Fruit fly (Drosophila melanogaster) whole organism, embryonic: ENCODE data around the gene RpS14a.

Experiments
- CG10274 ChIP-seq: fragments of 200-800 bp; sonication (Bioruptor generic); optimal IDR thresholded peaks from 3 replicates; lab custom pipeline; 2017; ENCODE audit warnings: missing biosample characterization, mild to moderate bottlenecking, missing genetic modification characterization
- CG10543 ChIP-seq: fragments of 200-800 bp; sonication (Bioruptor generic); optimal IDR thresholded peaks from 3 replicates; lab custom pipeline; 2017; ENCODE audit warnings: missing biosample characterization, mild to moderate bottlenecking, missing genetic modification characterization, moderate library complexity
- CG11247 ChIP-seq: fragments of 200-800 bp; sonication (Bioruptor generic); IDR thresholded peaks from 2 replicates; pipeline ENCODE4 v1.3.6; 2022; ENCODE audit warnings: missing biosample characterization, missing genetic modification characterization
- CG11560 ChIP-seq: fragments of 200-800 bp; sonication (Bioruptor generic); IDR thresholded peaks from 3 replicates; pipeline ENCODE4 v1.3.6; 2022; ENCODE audit warnings: missing biosample characterization, missing genetic modification characterization
- CG11723 ChIP-seq: fragments of 200-800 bp; sonication (Bioruptor generic); optimal IDR thresholded peaks from 2 replicates; lab custom pipeline; 2017; ENCODE audit warnings: missing biosample characterization, mild to moderate bottlenecking, missing genetic modification characterization
- CG12659 ChIP-seq: fragments of 200-800 bp; sonication (Bioruptor generic); optimal IDR thresholded peaks from 3 replicates; lab custom pipeline; 2017; ENCODE audit warnings: mild to moderate bottlenecking, missing biosample characterization, missing genetic modification reagents, missing genetic modification characterization
- CG14667 ChIP-seq: fragments of 200-800 bp; sonication (Bioruptor generic); IDR thresholded peaks from 2 replicates; pipeline ENCODE4 v1.3.6; 2022; ENCODE audit warnings: missing biosample characterization, missing genetic modification characterization
- CG15479 ChIP-seq: fragments of 200-800 bp; sonication (Bioruptor generic); optimal IDR thresholded peaks from 3 replicates; lab custom pipeline; 2019; ENCODE audit warnings: missing biosample characterization, mild to moderate bottlenecking, missing genetic modification characterization, moderate library complexity
- CG1603 ChIP-seq: fragments of 200-800 bp; sonication (Bioruptor generic); optimal IDR thresholded peaks from 2 replicates; lab custom pipeline; 2019; ENCODE audit warnings: missing biosample characterization, mild to moderate bottlenecking, missing genetic modification characterization, moderate library complexity
- CG17912 ChIP-seq: fragments of 200-800 bp; sonication (Bioruptor generic); optimal IDR thresholded peaks from 2 replicates; lab custom pipeline; 2018; ENCODE audit warnings: missing biosample characterization, mild to moderate bottlenecking, missing genetic modification characterization
- CG18011 ChIP-seq: fragments of 200-800 bp; sonication (Bioruptor generic); optimal IDR thresholded peaks from 2 replicates; lab custom pipeline; 2017; ENCODE audit warnings: missing biosample characterization, missing genetic modification characterization, mild to moderate bottlenecking, moderate library complexity, missing genotype
- CG1832 ChIP-seq: fragments of 200-800 bp; sonication (Bioruptor generic); optimal IDR thresholded peaks from 2 replicates; lab custom pipeline; 2017; ENCODE audit warnings: missing biosample characterization, mild to moderate bottlenecking, missing genetic modification characterization, inconsistent platforms
- CG34376 ChIP-seq: fragments of 200-800 bp; sonication (Bioruptor generic); optimal IDR thresholded peaks from 2 replicates; lab custom pipeline; 2018; ENCODE audit warnings: missing biosample characterization, mild to moderate bottlenecking, missing genetic modification characterization
- CG43689 ChIP-seq: fragments of 200-800 bp; sonication (Bioruptor generic); IDR thresholded peaks from 2 replicates; pipeline ENCODE4 v1.3.6; 2022; ENCODE audit warnings: missing biosample characterization, missing genetic modification characterization
- CG4707 ChIP-seq: fragments of 200-800 bp; sonication (Bioruptor generic); optimal IDR thresholded peaks from 2 replicates; lab custom pipeline; 2018; ENCODE audit warnings: missing biosample characterization, mild to moderate bottlenecking, missing genetic modification characterization, moderate library complexity
- CG6791 ChIP-seq: fragments of 200-800 bp; sonication (Bioruptor generic); IDR thresholded peaks from 3 replicates; pipeline ENCODE4 v1.3.6; 2022; ENCODE audit warnings: missing biosample characterization, missing genetic modification characterization; ENCODE audit not compliant: partially characterized antibody
- CG6813 ChIP-seq: fragments of 200-800 bp; sonication (Bioruptor generic); optimal IDR thresholded peaks from 2 replicates; lab custom pipeline; 2017; ENCODE audit warnings: missing biosample characterization, missing genetic modification characterization, mild to moderate bottlenecking, moderate library complexity, missing genetic modification reagents
- CG9797 ChIP-seq: fragments of 200-800 bp; sonication (Bioruptor generic); optimal IDR thresholded peaks from 3 replicates; lab custom pipeline; 2018; ENCODE audit warnings: missing biosample characterization, mild to moderate bottlenecking, missing genetic modification characterization
- CrebB ChIP-seq: fragments of 200-800 bp; sonication (Bioruptor generic); optimal IDR thresholded peaks from 3 replicates; lab custom pipeline; 2018; ENCODE audit warnings: missing biosample characterization, mild to moderate bottlenecking, missing genetic modification characterization
- Dip2 ChIP-seq: fragments of 200-800 bp; sonication (Bioruptor generic); IDR thresholded peaks from 2 replicates; pipeline ENCODE4 v1.3.6; 2022; ENCODE audit warnings: missing biosample characterization, missing genetic modification characterization
- ERR ChIP-seq: fragments of 200-800 bp; sonication (Bioruptor generic); optimal IDR thresholded peaks from 2 replicates; lab custom pipeline; 2016; ENCODE audit warnings: missing biosample characterization, missing genetic modification characterization
- HLHmδ ChIP-seq: fragments of 200-800 bp; sonication (Bioruptor generic); optimal IDR thresholded peaks from 2 replicates; lab custom pipeline; 2018; ENCODE audit warnings: missing biosample characterization, mild to moderate bottlenecking, missing genetic modification characterization, moderate library complexity
- Kr ChIP-seq: fragments of 200-800 bp; sonication (Bioruptor generic); optimal IDR thresholded peaks from 2 replicates; lab custom pipeline; 2017; ENCODE audit warnings: missing biosample characterization, mild to moderate bottlenecking, missing genetic modification characterization
- MBD-R2 ChIP-seq: fragments of 200-800 bp; sonication (Bioruptor generic); IDR thresholded peaks from 2 replicates; pipeline ENCODE4 v1.3.6; 2022; ENCODE audit warnings: missing biosample characterization, missing genetic modification characterization
- Mrtf ChIP-seq: fragments of 200-800 bp; sonication (Bioruptor generic); IDR thresholded peaks from 3 replicates; pipeline ENCODE4 v1.3.6; 2022; ENCODE audit warnings: missing biosample characterization, missing genetic modification characterization
- NC2α ChIP-seq: fragments of 200-800 bp; sonication (Bioruptor generic); optimal IDR thresholded peaks from 2 replicates; lab custom pipeline; 2016; ENCODE audit warnings: missing biosample characterization, missing genetic modification characterization
- NC2β ChIP-seq: fragments of 200-800 bp; sonication (Bioruptor generic); optimal IDR thresholded peaks from 2 replicates; lab custom pipeline; 2016; ENCODE audit warnings: missing biosample characterization, missing genetic modification characterization
- Neu2 ChIP-seq: fragments of 200-800 bp; sonication (Bioruptor generic); optimal IDR thresholded peaks from 3 replicates; lab custom pipeline; 2016; ENCODE audit warnings: missing biosample characterization, missing genetic modification characterization, borderline replicate concordance
- Xbp1 ChIP-seq: fragments of 200-800 bp; sonication (Bioruptor generic); optimal IDR thresholded peaks from 3 replicates; lab custom pipeline; 2016; ENCODE audit warnings: missing biosample characterization, mild to moderate bottlenecking, missing genetic modification characterization
- ac ChIP-seq: fragments of 200-800 bp; sonication (Bioruptor generic); optimal IDR thresholded peaks from 3 replicates; lab custom pipeline; 2017; ENCODE audit warnings: missing biosample characterization, mild to moderate bottlenecking, missing genetic modification characterization
- ato ChIP-seq: fragments of 200-800 bp; sonication (Bioruptor generic); IDR thresholded peaks from 2 replicates; pipeline ENCODE4 v1.3.6; 2022; ENCODE audit warnings: missing biosample characterization, missing genetic modification characterization; ENCODE audit not compliant: partially characterized antibody
- cad ChIP-seq: fragments of >200 bp; optimal IDR thresholded peaks from 2 replicates; lab custom pipeline; 2017; ENCODE audit warnings: missing biosample characterization, missing genetic modification characterization
- cg ChIP-seq: fragments of 200-800 bp; sonication (Bioruptor generic); optimal IDR thresholded peaks from 3 replicates; lab custom pipeline; 2019; ENCODE audit warnings: missing biosample characterization, mild to moderate bottlenecking, missing genetic modification characterization, moderate library complexity
- chif ChIP-seq, 2 experiments: fragments of 200-800 bp; sonication (Bioruptor generic); optimal IDR thresholded peaks; 3 replicates each; lab custom pipeline; 2016; ENCODE audit warnings: missing biosample characterization in 2 of 2, missing genetic modification characterization in 2 of 2
- dimm ChIP-seq: fragments of 200-800 bp; sonication (Bioruptor generic); IDR thresholded peaks from 2 replicates; pipeline ENCODE4 v1.3.6; 2022; ENCODE audit warnings: missing biosample characterization, missing genetic modification characterization
- dpn ChIP-seq, 2 experiments: fragments of 200-800 bp; sonication (Bioruptor generic); optimal IDR thresholded peaks; 3 replicates each; lab custom pipeline; 2016; ENCODE audit warnings: missing biosample characterization in 2 of 2, missing genetic modification characterization in 2 of 2
- dysf ChIP-seq: fragments of 200-800 bp; sonication (Bioruptor generic); IDR thresholded peaks from 3 replicates; pipeline ENCODE4 v1.3.6; 2022; ENCODE audit warnings: missing biosample characterization, missing genetic modification characterization
- gce ChIP-seq: fragments of 200-800 bp; sonication (Bioruptor generic); IDR thresholded peaks from 3 replicates; pipeline ENCODE4 v1.3.6; 2022; ENCODE audit warnings: missing biosample characterization, missing genetic modification characterization
- gcm2 ChIP-seq: fragments of 200-800 bp; sonication (Bioruptor generic); optimal IDR thresholded peaks from 2 replicates; lab custom pipeline; 2016; ENCODE audit warnings: missing biosample characterization, missing genetic modification characterization
- gfzf ChIP-seq: fragments of 200-800 bp; sonication (Bioruptor generic); optimal IDR thresholded peaks from 2 replicates; lab custom pipeline; 2016; ENCODE audit warnings: missing biosample characterization, mild to moderate bottlenecking, missing genetic modification characterization, moderate library complexity
- grn ChIP-seq: fragments of 200-800 bp; sonication (Bioruptor generic); optimal IDR thresholded peaks from 3 replicates; lab custom pipeline; 2017; ENCODE audit warnings: missing biosample characterization, missing genetic modification characterization
- jigr1 ChIP-seq: fragments of 200-800 bp; sonication (Bioruptor generic); IDR thresholded peaks from 3 replicates; pipeline ENCODE4 v1.3.6; 2022; ENCODE audit warnings: missing biosample characterization, missing genetic modification characterization
- ken ChIP-seq: fragments of 200-800 bp; sonication (Bioruptor generic); IDR thresholded peaks from 3 replicates; pipeline ENCODE4 v1.3.6; 2022; ENCODE audit warnings: missing biosample characterization, missing genetic modification characterization
- nom ChIP-seq: fragments of 200-800 bp; sonication (Bioruptor generic); optimal IDR thresholded peaks from 2 replicates; lab custom pipeline; 2017; ENCODE audit warnings: missing biosample characterization, missing genetic modification characterization, mild to moderate bottlenecking, moderate library complexity, missing genetic modification reagents
- onecut ChIP-seq: fragments of 200-800 bp; sonication (Bioruptor generic); IDR thresholded peaks from 2 replicates; pipeline ENCODE4 v1.3.6; 2022; ENCODE audit warnings: missing biosample characterization, missing genetic modification characterization
- row ChIP-seq: fragments of 200-800 bp; sonication (Bioruptor generic); IDR thresholded peaks from 3 replicates; pipeline ENCODE4 v1.3.6; 2022; ENCODE audit warnings: missing biosample characterization, missing genetic modification characterization
- sqz ChIP-seq: fragments of 200-800 bp; sonication (Bioruptor generic); optimal IDR thresholded peaks from 3 replicates; lab custom pipeline; 2018; ENCODE audit warnings: missing biosample characterization, mild to moderate bottlenecking, missing genetic modification characterization
- ssp ChIP-seq: fragments of 200-800 bp; sonication (Bioruptor generic); IDR thresholded peaks from 2 replicates; pipeline ENCODE4 v1.3.6; 2022; ENCODE audit warnings: missing biosample characterization, missing genetic modification characterization
- tio ChIP-seq: fragments of 200-800 bp; sonication (Bioruptor generic); optimal IDR thresholded peaks from 2 replicates; lab custom pipeline; 2017; ENCODE audit warnings: missing biosample characterization, missing genetic modification characterization, inconsistent platforms
- toy ChIP-seq: fragments of 200-800 bp; sonication (Bioruptor generic); IDR thresholded peaks from 2 replicates; pipeline ENCODE4 v1.3.6; 2022; ENCODE audit warnings: missing biosample characterization, missing genetic modification characterization
- tx ChIP-seq: fragments of 200-800 bp; sonication (Bioruptor generic); optimal IDR thresholded peaks from 2 replicates; lab custom pipeline; 2016; ENCODE audit warnings: missing biosample characterization, missing genetic modification characterization
- unpg ChIP-seq: fragments of 200-800 bp; sonication (Bioruptor generic); optimal IDR thresholded peaks from 3 replicates; lab custom pipeline; 2018; ENCODE audit warnings: missing biosample characterization, mild to moderate bottlenecking, missing genetic modification characterization, moderate library complexity

Gene RpS14a

dm6 chrX:7970396-7970795, 36.9 kb downstream of the RpS14a start (continued):
- TF ChIP-seq row (GFP tag; lab: Robert Waterston, UW): peak; percentile 76
- no peak for TF ChIP-seq toy (GFP tag; lab: Robert Waterston, UW)
- TF ChIP-seq HLHmδ: no peak
- TF ChIP-seq cad (GFP tag; lab: Kevin White, UChicago): no peak
- TF ChIP-seq CG9797 (GFP tag; lab: Kevin White, UChicago): no peak
- no peak for TF ChIP-seq NC2α (GFP tag; lab: Kevin White, UChicago)
- peak; percentile 39 for TF ChIP-seq CG1603 (tag; lab: Kevin White, UChicago)
- TF ChIP-seq CG6813 (GFP tag; lab: Kevin White, UChicago): peak; percentile 12
- TF ChIP-seq CG4707 (GFP tag; lab: Kevin White, UChicago): no peak
- TF ChIP-seq Xbp1: peak; percentile 44
- TF ChIP-seq gce: no peak
- no peak for TF ChIP-seq CG14667 (GFP tag; lab: Robert Waterston, UW)
- TF ChIP-seq ssp (GFP tag; lab: Robert Waterston, UW): no peak
- no peak for TF ChIP-seq CG6791 (GFP tag; lab: Robert Waterston, UW)
- TF ChIP-seq unpg (GFP tag; lab: Kevin White, UChicago): peak; percentile 61
- TF ChIP-seq ac (GFP tag; lab: Kevin White, UChicago): no peak
- TF ChIP-seq chif (GFP tag; optimal IDR thresholded peaks at IDR 0.05; lab: Kevin White, UChicago): peak in 1 of 2 experiments; percentile 42
- no peak for TF ChIP-seq CG18011
- peak; percentile 0 for TF ChIP-seq sqz
- no peak for TF ChIP-seq gcm2 (GFP tag; lab: Kevin White, UChicago)
- no peak for TF ChIP-seq CrebB (tag; lab: Kevin White, UChicago)
- TF ChIP-seq ERR (GFP tag; lab: Kevin White, UChicago): no peak
- no peak for TF ChIP-seq CG17912 (GFP tag; lab: Kevin White, UChicago)
- no peak for TF ChIP-seq ato
- TF ChIP-seq dpn (GFP tag; optimal IDR thresholded peaks at IDR 0.05; lab: Kevin White, UChicago): peak in 1 of 2 experiments; percentile 31
- TF ChIP-seq CG10543 (GFP tag; lab: Kevin White, UChicago): peak; percentile 33
- no peak for TF ChIP-seq CG1832 (GFP tag; lab: Kevin White, UChicago)
- TF ChIP-seq CG12659 (GFP tag; lab: Kevin White, UChicago): peak; percentile 58
- no peak for TF ChIP-seq jigr1 (GFP tag; lab: Robert Waterston, UW)
- no peak for TF ChIP-seq dimm (GFP tag; lab: Robert Waterston, UW)
- TF ChIP-seq Dip2 (GFP tag; lab: Robert Waterston, UW): no peak
- TF ChIP-seq grn (GFP tag; lab: Kevin White, UChicago): no peak
- peak; percentile 67 for TF ChIP-seq dysf
- no peak for TF ChIP-seq tx (GFP tag; lab: Kevin White, UChicago)
- TF ChIP-seq NC2β (GFP tag; lab: Kevin White, UChicago): no peak
- no peak for TF ChIP-seq cg (GFP tag; lab: Kevin White, UChicago)
- TF ChIP-seq ken: 0 out of 3 replicates have a peak, but pooled peaks have one; percentile 25
- TF ChIP-seq Kr (GFP tag; lab: Kevin White, UChicago): no peak
- no peak for TF ChIP-seq CG10274 (GFP tag; lab: Kevin White, UChicago)
- no peak for TF ChIP-seq CG11247 (GFP tag; lab: Robert Waterston, UW)
- no peak for TF ChIP-seq tio (GFP tag; lab: Kevin White, UChicago)
- TF ChIP-seq CG43689 (GFP tag; lab: Robert Waterston, UW): no peak
- peak; percentile 73 for TF ChIP-seq nom (GFP tag; lab: Kevin White, UChicago)
- no peak for TF ChIP-seq CG15479 (GFP tag; lab: Kevin White, UChicago)
- TF ChIP-seq CG11560: no peak
- peak; percentile 39 for TF ChIP-seq CG34376 (GFP tag; lab: Kevin White, UChicago)
- no peak for TF ChIP-seq Neu2
- no peak for TF ChIP-seq CG11723
- no peak for TF ChIP-seq MBD-R2
- no peak for TF ChIP-seq gfzf (GFP tag; lab: Kevin White, UChicago)
- no peak for TF ChIP-seq Mrtf (GFP tag; lab: Robert Waterston, UW)
- TF ChIP-seq onecut (GFP tag; lab: Robert Waterston, UW): peak; percentile 48
